Worm (Caenorhabditis elegans) whole organism, L3 larva: ENCODE data around the gene pir-2.
A peak's percentile ranks its signal among the peaks of the same experiment; 100 is the strongest.
"Not testable (repeated sequence)": the region's sequence is repeated elsewhere in the genome, so short reads cannot be mapped to it uniquely, and the experiment has no call there.

Experiments used
- R02D3.7 ChIP-seq: fragments of 150-350 bp; optimal IDR thresholded peaks from 2 replicates; lab custom pipeline; 2014; ENCODE audit warnings: missing biosample characterization, missing genetic modification characterization
- aly-2 ChIP-seq: fragments of 150-350 bp; optimal IDR thresholded peaks from 2 replicates; lab custom pipeline; 2014; ENCODE audit warnings: missing biosample characterization, missing genetic modification characterization
- ama-1 ChIP-seq: fragments of 150-350 bp; optimal IDR thresholded peaks from 2 replicates; lab custom pipeline; 2018
- ceh-16 ChIP-seq: sonication (generic microtip); optimal IDR thresholded peaks from 2 replicates; lab custom pipeline; 2017; ENCODE audit warnings: missing biosample characterization, missing genetic modification characterization
- ceh-28 ChIP-seq: fragments of 150-350 bp; optimal IDR thresholded peaks from 2 replicates; lab custom pipeline; 2014; ENCODE audit warnings: missing biosample characterization, missing genetic modification reagents, missing genetic modification characterization
- ceh-82 ChIP-seq: fragments of 150-350 bp; optimal IDR thresholded peaks from 2 replicates; lab custom pipeline; 2014; ENCODE audit warnings: missing biosample characterization, missing genetic modification characterization
- ceh-9 ChIP-seq: sonication (generic microtip); optimal IDR thresholded peaks from 2 replicates; lab custom pipeline; 2018; ENCODE audit warnings: missing biosample characterization, missing genetic modification characterization
- daf-12 ChIP-seq: fragments of 150-350 bp; optimal IDR thresholded peaks from 2 replicates; lab custom pipeline; 2014; ENCODE audit warnings: missing biosample characterization, missing genetic modification reagents, missing genetic modification characterization
- elt-1 ChIP-seq: fragments of 150-350 bp; optimal IDR thresholded peaks from 2 replicates; lab custom pipeline; 2014; ENCODE audit warnings: missing biosample characterization, missing genetic modification characterization
- eor-1 ChIP-seq, 2 experiments: fragments of 150-350 bp; optimal IDR thresholded peaks; 2 replicates each; lab custom pipeline; 2014 to 2018; ENCODE audit warnings: missing biosample characterization in 2 of 2, missing genetic modification characterization in 2 of 2
- fkh-2 ChIP-seq: fragments of 150-350 bp; optimal IDR thresholded peaks from 2 replicates; lab custom pipeline; 2014; ENCODE audit warnings: missing biosample characterization, missing genetic modification reagents, missing genetic modification characterization
- fos-1 ChIP-seq: fragments of 150-350 bp; optimal IDR thresholded peaks from 2 replicates; lab custom pipeline; 2014; ENCODE audit warnings: missing biosample characterization, missing genetic modification characterization
- jun-1 ChIP-seq: fragments of 150-350 bp; optimal IDR thresholded peaks from 2 replicates; lab custom pipeline; 2014; ENCODE audit warnings: missing biosample characterization, missing genetic modification reagents, missing genetic modification characterization
- lin-15B ChIP-seq: fragments of 150-350 bp; optimal IDR thresholded peaks from 2 replicates; lab custom pipeline; 2014; ENCODE audit warnings: missing biosample characterization, missing genetic modification characterization
- lin-39 ChIP-seq: fragments of 150-350 bp; optimal IDR thresholded peaks from 2 replicates; lab custom pipeline; 2018; ENCODE audit warnings: missing biosample characterization, missing genetic modification reagents, missing genetic modification characterization
- lsy-12 ChIP-seq: sonication (generic microtip); optimal IDR thresholded peaks from 2 replicates; lab custom pipeline; 2016; ENCODE audit warnings: mild to moderate bottlenecking, missing genetic modification characterization, missing compliant biosample characterization
- mml-1 ChIP-seq: fragments of 150-350 bp; sonication (generic microtip); optimal IDR thresholded peaks from 3 replicates; lab custom pipeline; 2014; ENCODE audit warnings: missing biosample characterization, missing genetic modification characterization
- nfya-1 ChIP-seq: sonication (generic microtip); optimal IDR thresholded peaks from 2 replicates; lab custom pipeline; 2017; ENCODE audit warnings: missing genetic modification characterization, mild to moderate bottlenecking, missing compliant biosample characterization, antibody characterized with exemption, moderate library complexity; ENCODE audit not compliant: insufficient read depth
- nhr-11 ChIP-seq: fragments of 150-350 bp; optimal IDR thresholded peaks from 2 replicates; lab custom pipeline; 2014; ENCODE audit warnings: missing biosample characterization, missing genetic modification characterization
- nhr-12 ChIP-seq: fragments of 150-350 bp; optimal IDR thresholded peaks from 2 replicates; lab custom pipeline; 2014; ENCODE audit warnings: missing biosample characterization, missing genetic modification characterization
- nhr-23 ChIP-seq: fragments of 150-350 bp; optimal IDR thresholded peaks from 2 replicates; lab custom pipeline; 2014; ENCODE audit warnings: missing biosample characterization, missing genetic modification reagents, missing genetic modification characterization
- nhr-25 ChIP-seq: sonication (generic microtip); optimal IDR thresholded peaks from 2 replicates; lab custom pipeline; 2017; ENCODE audit warnings: missing biosample characterization, missing genetic modification characterization
- nhr-43 ChIP-seq: sonication (generic microtip); optimal IDR thresholded peaks from 2 replicates; lab custom pipeline; 2016; ENCODE audit warnings: mild to moderate bottlenecking, missing genetic modification characterization, missing compliant biosample characterization; ENCODE audit not compliant: poor library complexity, severe bottlenecking
- nhr-76 ChIP-seq: fragments of 150-350 bp; sonication (generic microtip); optimal IDR thresholded peaks from 5 replicates; lab custom pipeline; 2014; ENCODE audit warnings: missing biosample characterization, missing genetic modification characterization
- nhr-77 ChIP-seq: fragments of 150-350 bp; optimal IDR thresholded peaks from 2 replicates; lab custom pipeline; 2014; ENCODE audit warnings: missing biosample characterization, missing genetic modification characterization
- pha-4 ChIP-seq: fragments of 150-350 bp; optimal IDR thresholded peaks from 2 replicates; lab custom pipeline; 2014; ENCODE audit warnings: missing biosample characterization, missing genetic modification reagents, missing genetic modification characterization
- pqm-1 ChIP-seq: fragments of 150-350 bp; optimal IDR thresholded peaks from 2 replicates; lab custom pipeline; 2017; ENCODE audit warnings: missing biosample characterization, missing genetic modification characterization, inconsistent platforms
- sea-2 ChIP-seq: fragments of 150-350 bp; sonication (generic microtip); optimal IDR thresholded peaks from 4 replicates; lab custom pipeline; 2014; ENCODE audit warnings: missing biosample characterization, missing genetic modification reagents, missing genetic modification characterization
- skn-1 ChIP-seq: fragments of 150-350 bp; optimal IDR thresholded peaks from 2 replicates; lab custom pipeline; 2014; ENCODE audit warnings: missing biosample characterization, missing genetic modification characterization
- snpc-4 ChIP-seq: fragments of 150-350 bp; optimal IDR thresholded peaks from 2 replicates; lab custom pipeline; 2014; ENCODE audit warnings: missing biosample characterization, missing genetic modification characterization
- tbx-2 ChIP-seq: sonication (generic microtip); optimal IDR thresholded peaks from 2 replicates; lab custom pipeline; 2016; ENCODE audit warnings: mild to moderate bottlenecking, missing genetic modification characterization, missing compliant biosample characterization
- unc-39 ChIP-seq: sonication (generic microtip); optimal IDR thresholded peaks from 4 replicates; lab custom pipeline; 2017; ENCODE audit warnings: missing biosample characterization, missing genetic modification characterization
- unc-62 ChIP-seq: fragments of 150-350 bp; sonication (generic microtip); optimal IDR thresholded peaks from 4 replicates; lab custom pipeline; 2014; ENCODE audit warnings: missing biosample characterization, missing genetic modification reagents, missing genetic modification characterization
- ztf-11 ChIP-seq: fragments of 150-350 bp; optimal IDR thresholded peaks from 2 replicates; lab custom pipeline; 2014; ENCODE audit warnings: missing biosample characterization, missing genetic modification characterization

Gene pir-2

ce11 chrIII:9434999-9435398 lies 8.4 kb downstream of the pir-2 start:
- no peak for TF ChIP-seq unc-62 (GFP tag; lab: Kevin White, UChicago)
- TF ChIP-seq ama-1 (lab: Kevin White, UChicago), result no peak
- TF ChIP-seq, all 47 proteins: peak for 0

- no peak for TF ChIP-seq nhr-12 (tag; lab: Kevin White, UChicago)
- TF ChIP-seq nhr-25 (tag; lab: Kevin White, UChicago), result no peak
- no peak for TF ChIP-seq eor-1 (tag; optimal IDR thresholded peaks at IDR 0.05; lab: Kevin White, UChicago)
- no peak for TF ChIP-seq ceh-82 (tag; lab: Kevin White, UChicago)
- TF ChIP-seq nhr-11, result no peak
- no peak for TF ChIP-seq skn-1 (tag; lab: Kevin White, UChicago)
- no peak for TF ChIP-seq nfya-1
- TF ChIP-seq elt-1 (tag; lab: Kevin White, UChicago), result no peak
- no peak for TF ChIP-seq jun-1
- TF ChIP-seq, all 47 proteins: peak for 0
Observed at ce11 chrIII:9433576-9434107, 9.8 kb downstream of the pir-2 start, which contains the start of gene cpar-1. cpar-1 (plus strand) TSS chrIII:9434057.

ce11 chrIII:9426301-9426700 lies 17.1 kb downstream of the pir-2 start, which contains the start of gene T26G10.5:
T26G10.5 (minus strand) TSS chrIII:9426401.
- TF ChIP-seq ceh-28 (no peak), pqm-1 (no peak), nhr-12 (tag; lab: Kevin White, UChicago) (no peak), R02D3.7 (tag; lab: Kevin White, UChicago) (no peak), ceh-82 (tag; lab: Kevin White, UChicago) (no peak), tbx-2 (tag; lab: Kevin White, UChicago) (no peak), lin-39 (no peak), lin-15B (tag; lab: Kevin White, UChicago) (no peak), aly-2 (tag; lab: Kevin White, UChicago) (no peak), pha-4 (tag; lab: Kevin White, UChicago) (no peak), ceh-9 (tag; lab: Kevin White, UChicago) (no peak), lsy-12 (tag; lab: Kevin White, UChicago) (no peak)

- not testable (repeated sequence) for TF ChIP-seq nhr-12, nhr-43, lsy-12 (tag; lab: Kevin White, UChicago)
Observed at ce11 chrIII:9420231-9420630, 23.2 kb downstream of the pir-2 start, which contains the start of gene T26G10.4. T26G10.4 (plus strand) TSS chrIII:9420531.

ce11 chrIII:9413340-9413739 lies 30.1 kb downstream of the pir-2 start, which contains the start of gene T26G10.3:
T26G10.3 (minus strand) TSS chrIII:9413440.
- TF ChIP-seq ceh-16 (tag; lab: Kevin White, UChicago) (no peak), sea-2 (GFP tag; lab: Kevin White, UChicago) (no peak), unc-39 (no peak), nfya-1 (no peak), ztf-11 (no peak), ama-1 (lab: Kevin White, UChicago) (no peak), lin-39 (no peak), fkh-2 (tag; lab: Kevin White, UChicago) (no peak), nhr-23 (tag; lab: Kevin White, UChicago) (no peak), nhr-76 (tag; lab: Kevin White, UChicago) (no peak), pha-4 (tag; lab: Kevin White, UChicago) (no peak), daf-12 (tag; lab: Kevin White, UChicago) (no peak), nhr-25 (tag; lab: Kevin White, UChicago) (no peak), mml-1 (no peak), pqm-1 (no peak), fos-1 (tag; lab: Kevin White, UChicago) (no peak), nhr-77 (no peak)

- peak; percentile 90 for TF ChIP-seq snpc-4 (tag; lab: Kevin White, UChicago)
- peak; percentile 24 for TF ChIP-seq lin-15B (tag; lab: Kevin White, UChicago)
- TF ChIP-seq, all 47 proteins: peak for 2; not testable (repeated sequence) for 45
Observed at ce11 chrIII:9408304-9408703, 35.1 kb downstream of the pir-2 start.
